Fruit fly (Drosophila melanogaster): ENCODE results near the gene comt.

Gene comt

DNA sequence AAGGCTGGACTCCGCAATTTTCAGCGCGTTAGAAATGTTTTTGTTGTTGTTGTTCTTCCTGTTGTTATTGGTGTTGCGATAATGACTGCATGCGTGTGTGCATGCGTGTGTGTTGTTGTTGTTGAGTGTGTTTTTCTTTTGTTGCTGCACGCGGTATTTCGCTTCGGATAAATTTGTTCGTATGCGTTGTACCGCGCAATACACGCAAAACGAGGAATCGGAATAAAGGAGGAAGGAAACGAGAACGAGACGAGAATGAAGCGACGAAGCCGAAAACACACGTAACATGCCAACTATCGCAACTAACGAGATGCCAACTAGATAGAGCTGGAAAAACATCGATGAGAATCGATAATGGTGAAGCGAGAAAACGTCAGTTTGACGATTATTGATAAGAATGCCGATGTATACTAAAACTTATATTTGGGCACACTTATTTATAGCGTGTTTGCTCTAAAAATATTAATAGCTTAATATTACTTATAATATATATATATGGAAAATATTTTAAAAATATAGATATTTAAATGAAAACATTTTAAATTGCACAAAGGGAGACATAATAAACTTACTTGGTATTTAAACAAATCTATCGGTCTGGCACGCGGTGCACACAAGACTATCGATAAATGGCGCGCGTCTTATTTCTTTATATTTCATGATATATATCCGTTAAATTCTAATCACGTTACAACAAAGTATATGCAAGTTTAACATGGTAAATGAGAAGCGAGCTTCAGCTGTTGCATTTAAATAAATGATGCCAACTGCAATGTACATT lies 47.3 kb upstream of the comt start, which contains the start of gene sno:
sno (minus strand) TSS at position 318 of the 781 bp plus-strand sequence.
- no peak for TF ChIP-seq CG16779 (tag; optimal IDR thresholded peaks at IDR 0.05)
- no peak for TF ChIP-seq Gug (GFP tag; IDR thresholded peaks at IDR 0.05)
- no peak for TF ChIP-seq acj6 (GFP tag; optimal IDR thresholded peaks at IDR 0.05)
- TF ChIP-seq pdm3 (GFP tag; optimal IDR thresholded peaks at IDR 0.05), result no peak
- TF ChIP-seq Blimp-1 (GFP tag; optimal IDR thresholded peaks at IDR 0.05), result no peak
- no peak for TF ChIP-seq Lpt (GFP tag; optimal IDR thresholded peaks at IDR 0.05)
- TF ChIP-seq CG11762 (GFP tag; optimal IDR thresholded peaks at IDR 0.05; ENCODE audit: insufficient read depth), result no peak
- TF ChIP-seq CG7368 (GFP tag; optimal IDR thresholded peaks at IDR 0.05), result no peak
- no peak for TF ChIP-seq dac (GFP tag; optimal IDR thresholded peaks at IDR 0.05)
- no peak for TF ChIP-seq topi (GFP tag; optimal IDR thresholded peaks at IDR 0.05)
- TF ChIP-seq Hr38 (GFP tag; optimal IDR thresholded peaks at IDR 0.05), result no peak
- TF ChIP-seq CG10631 (GFP tag; optimal IDR thresholded peaks at IDR 0.05), result peak; percentile 7
- peak; percentile 61 for TF ChIP-seq vri (GFP tag; optimal IDR thresholded peaks at IDR 0.05)
- no peak for TF ChIP-seq Met (GFP tag; optimal IDR thresholded peaks at IDR 0.05)
- no peak for TF ChIP-seq Sox15 (GFP tag; optimal IDR thresholded peaks at IDR 0.05)
- no peak for TF ChIP-seq CG6854 (GFP tag; optimal IDR thresholded peaks at IDR 0.05)
- no peak for TF ChIP-seq fd85E (GFP tag; optimal IDR thresholded peaks at IDR 0.05)
- no peak for TF ChIP-seq esn (GFP tag; optimal IDR thresholded peaks at IDR 0.05)
- no peak for TF ChIP-seq CG32006 (GFP tag; optimal IDR thresholded peaks at IDR 0.05)
- TF ChIP-seq Eip78C (GFP tag), result peak; percentile 40
- TF ChIP-seq svp (GFP tag), result peak; percentile 39
- no peak for TF ChIP-seq fkh (GFP tag; optimal IDR thresholded peaks at IDR 0.05)
- TF ChIP-seq cyc (GFP tag; optimal IDR thresholded peaks at IDR 0.05), result no peak
- TF ChIP-seq CG8319 (GFP tag; optimal IDR thresholded peaks at IDR 0.05), result no peak
- no peak for TF ChIP-seq Eip93F (GFP tag; optimal IDR thresholded peaks at IDR 0.05)
- no peak for TF ChIP-seq Smox (GFP tag; optimal IDR thresholded peaks at IDR 0.05)
- TF ChIP-seq eg (GFP tag; IDR thresholded peaks at IDR 0.05), result no peak
- TF ChIP-seq salr (GFP tag; optimal IDR thresholded peaks at IDR 0.05), result no peak
- peak; percentile 20; the same call in 1 of the 2 replicates for TF ChIP-seq CG15336 (GFP tag; IDR thresholded peaks at IDR 0.05)
- TF ChIP-seq Eip75B (GFP tag; optimal IDR thresholded peaks at IDR 0.05), result no peak
- no peak for TF ChIP-seq ss (GFP tag; optimal IDR thresholded peaks at IDR 0.05)
- TF ChIP-seq CG11902 (GFP tag; optimal IDR thresholded peaks at IDR 0.05), result no peak
- no peak for TF ChIP-seq CG11294 (GFP tag; IDR thresholded peaks at IDR 0.05)
- TF ChIP-seq lz (GFP tag; optimal IDR thresholded peaks at IDR 0.05), result no peak
- TF ChIP-seq CG3919 (GFP tag; optimal IDR thresholded peaks at IDR 0.05), result no peak
- TF ChIP-seq CG8632 (GFP tag; optimal IDR thresholded peaks at IDR 0.05), result no peak
- no peak for TF ChIP-seq Sox14 (GFP tag; optimal IDR thresholded peaks at IDR 0.05)
- TF ChIP-seq Hr4 (GFP tag; optimal IDR thresholded peaks at IDR 0.05), result no peak
- TF ChIP-seq achi (GFP tag; optimal IDR thresholded peaks at IDR 0.05), result peak; percentile 56
- TF ChIP-seq OdsH (GFP tag; optimal IDR thresholded peaks at IDR 0.05), result no peak
- no peak for TF ChIP-seq CG31627 (GFP tag; optimal IDR thresholded peaks at IDR 0.05)
- TF ChIP-seq CG6808 (GFP tag; optimal IDR thresholded peaks at IDR 0.05), result no peak
- TF ChIP-seq CG1621 (tag; optimal IDR thresholded peaks at IDR 0.05), result no peak
- no peak for TF ChIP-seq CG4318 (GFP tag; optimal IDR thresholded peaks at IDR 0.05)
- TF ChIP-seq Ets21C (GFP tag; optimal IDR thresholded peaks at IDR 0.05), result no peak
- TF ChIP-seq Sox102F (GFP tag; optimal IDR thresholded peaks at IDR 0.05), result no peak
- peak; percentile 23; the same call in 1 of the 3 replicates for TF ChIP-seq CG6163 (GFP tag; IDR thresholded peaks at IDR 0.05)
- no peak for TF ChIP-seq CG10669 (GFP tag; optimal IDR thresholded peaks at IDR 0.05)
- no peak for TF ChIP-seq Hr39 (GFP tag; optimal IDR thresholded peaks at IDR 0.05)
- TF ChIP-seq CG3032 (tag; optimal IDR thresholded peaks at IDR 0.05), result no peak
- no peak for TF ChIP-seq Ets96B (tag; optimal IDR thresholded peaks at IDR 0.05)
